Worm (Caenorhabditis elegans): ENCODE results near the gene lys-4.

DNA sequence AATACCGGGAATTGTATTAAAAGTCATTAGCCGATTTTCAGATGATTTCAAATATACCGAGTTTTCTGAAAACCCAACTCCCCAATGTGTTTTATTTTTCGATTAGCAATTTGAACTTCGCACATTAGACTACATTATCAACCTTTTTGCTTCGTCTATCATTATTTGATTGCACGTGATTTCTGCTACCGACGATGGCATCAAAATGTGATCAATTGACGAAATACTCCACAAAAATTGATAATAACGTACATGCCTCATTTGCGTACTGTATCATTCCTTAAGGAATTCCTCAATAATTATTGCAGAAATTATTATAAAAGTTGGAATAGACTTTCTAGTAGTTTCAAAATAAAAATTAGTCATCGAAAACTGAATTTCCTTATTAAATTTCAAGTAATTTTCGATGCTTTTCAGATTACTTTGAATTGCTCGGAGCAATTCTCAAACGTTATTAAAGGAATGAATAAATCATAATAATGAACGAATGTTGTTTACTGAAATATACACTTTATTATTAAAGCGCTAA, 849 bp upstream of the lys-4 start:
- TF ChIP-seq skn-1 (tag; optimal IDR thresholded peaks at IDR 0.05) (no peak), aly-2 (tag; optimal IDR thresholded peaks at IDR 0.05) (no peak), Y55F3AM.14 (GFP tag; optimal IDR thresholded peaks at IDR 0.05) (no peak), fos-1 (tag; optimal IDR thresholded peaks at IDR 0.05) (peak; percentile 40), unc-62 (GFP tag; optimal IDR thresholded peaks at IDR 0.05) (no peak), ztf-11 (tag; optimal IDR thresholded peaks at IDR 0.05) (no peak), R02D3.7 (tag; optimal IDR thresholded peaks at IDR 0.05) (no peak), nhr-77 (tag; optimal IDR thresholded peaks at IDR 0.05) (no peak), nhr-237 (tag; optimal IDR thresholded peaks at IDR 0.05) (no peak), ZK546.5 (tag; optimal IDR thresholded peaks at IDR 0.05) (no peak), unc-39 (tag; optimal IDR thresholded peaks at IDR 0.05) (no peak), ama-1 (optimal IDR thresholded peaks at IDR 0.05) (no peak), nhr-11 (tag; optimal IDR thresholded peaks at IDR 0.05) (no peak)

All from whole organism, L2 larva.